Worm (Caenorhabditis elegans) whole organism, L1 larva: Measurements from ENCODE around the gene C55A6.1.
A peak's percentile ranks its signal among the peaks of the same experiment; 100 is the strongest.

Experiments
- C04F5.9 ChIP-seq: sonication (generic microtip); optimal IDR thresholded peaks from 2 replicates; lab custom pipeline; 2016; ENCODE audit warnings: missing genetic modification characterization, missing compliant biosample characterization
- C16A3.4 ChIP-seq: fragments of 150-350 bp; optimal IDR thresholded peaks from 2 replicates; lab custom pipeline; 2014; ENCODE audit warnings: missing biosample characterization, missing genetic modification characterization
- C34B4.2 ChIP-seq: sonication (generic microtip); optimal IDR thresholded peaks from 2 replicates; lab custom pipeline; 2017; ENCODE audit warnings: mild to moderate bottlenecking, missing genetic modification characterization, missing compliant biosample characterization
- F16B12.6 ChIP-seq: fragments of 150-350 bp; optimal IDR thresholded peaks from 2 replicates; lab custom pipeline; 2014; ENCODE audit warnings: missing biosample characterization, missing genetic modification characterization
- Y116A8C.19 ChIP-seq: sonication (generic microtip); optimal IDR thresholded peaks from 2 replicates; lab custom pipeline; 2016; ENCODE audit warnings: missing compliant biosample characterization, missing genetic modification characterization, borderline replicate concordance
- aha-1 ChIP-seq: fragments of 150-350 bp; optimal IDR thresholded peaks from 2 replicates; lab custom pipeline; 2014; ENCODE audit warnings: missing biosample characterization, missing genetic modification characterization
- ama-1 ChIP-seq: fragments of 150-350 bp; optimal IDR thresholded peaks from 2 replicates; lab custom pipeline; 2014
- blmp-1 ChIP-seq: fragments of 150-350 bp; optimal IDR thresholded peaks from 2 replicates; lab custom pipeline; 2014; ENCODE audit warnings: missing biosample characterization, missing genetic modification characterization
- ceh-63 ChIP-seq: fragments of 200-800 bp; sonication (Bioruptor generic); optimal IDR thresholded peaks from 2 replicates; lab custom pipeline; 2018; ENCODE audit warnings: mild to moderate bottlenecking, missing genetic modification characterization, missing compliant biosample characterization
- ceh-8 ChIP-seq: fragments of 200-800 bp; sonication (Bioruptor generic); optimal IDR thresholded peaks from 2 replicates; lab custom pipeline; 2018; ENCODE audit warnings: mild to moderate bottlenecking, missing genetic modification characterization, moderate library complexity, missing compliant biosample characterization
- ceh-82 ChIP-seq, 3 experiments: fragments of 150-350 bp in 1 of 3; sonication (generic microtip) in 2 of 3; optimal IDR thresholded peaks; 2 replicates each; lab custom pipeline; 2014 to 2017; ENCODE audit warnings: missing biosample characterization in 3 of 3, missing genetic modification characterization in 3 of 3
- ceh-88 ChIP-seq: fragments of 200-800 bp; sonication (Bioruptor generic); IDR thresholded peaks from 2 replicates; pipeline ENCODE4 v1.3.6; 2022; ENCODE audit warnings: missing genetic modification characterization, missing compliant biosample characterization
- ceh-90 ChIP-seq: sonication (generic microtip); optimal IDR thresholded peaks from 2 replicates; lab custom pipeline; 2016; ENCODE audit warnings: missing genetic modification characterization, missing compliant biosample characterization
- dpl-1 ChIP-seq, 3 experiments: fragments of 150-350 bp in 2 of 3; sonication (generic microtip) in 1 of 3; optimal IDR thresholded peaks; 2 replicates each; lab custom pipeline; 2014 to 2017; ENCODE audit warnings: missing biosample characterization in 3 of 3, missing genetic modification characterization in 3 of 3, missing genetic modification reagents in 3 of 3
- efl-1 ChIP-seq, 4 experiments: fragments of 150-350 bp; optimal IDR thresholded peaks in 3 of 4; peaks in 1 of 4; 1 replicate in 1 of 4; 2 replicates in 3 of 4; lab custom pipeline; 2014; ENCODE audit warnings: missing biosample characterization in 2 of 4, missing genetic modification characterization in 2 of 4, missing genetic modification reagents in 2 of 4
- efl-3 ChIP-seq: fragments of 200-800 bp; sonication (Bioruptor generic); optimal IDR thresholded peaks from 2 replicates; lab custom pipeline; 2018; ENCODE audit warnings: mild to moderate bottlenecking, missing genetic modification characterization, missing compliant biosample characterization
- egl-13 ChIP-seq: sonication (generic microtip); optimal IDR thresholded peaks from 2 replicates; lab custom pipeline; 2016; ENCODE audit warnings: missing genotype, missing genetic modification reagents, missing genetic modification characterization, missing compliant biosample characterization
- egl-27 ChIP-seq, 2 experiments: fragments of 150-350 bp in 1 of 2; sonication (generic microtip); optimal IDR thresholded peaks; 3 replicates each; lab custom pipeline; 2017 to 2018; ENCODE audit warnings: missing biosample characterization in 2 of 2, missing genetic modification characterization in 2 of 2, missing genetic modification reagents in 2 of 2
- ets-5 ChIP-seq: fragments of 200-800 bp; sonication (Bioruptor generic); IDR thresholded peaks from 2 replicates; pipeline ENCODE4 v1.3.6; 2022; ENCODE audit warnings: missing genetic modification characterization, missing compliant biosample characterization
- fkh-10 ChIP-seq: sonication (generic microtip); optimal IDR thresholded peaks from 2 replicates; lab custom pipeline; 2017; ENCODE audit warnings: missing biosample characterization, missing genetic modification reagents, missing genetic modification characterization
- fkh-8 ChIP-seq: sonication (generic microtip); optimal IDR thresholded peaks from 2 replicates; lab custom pipeline; 2016; ENCODE audit warnings: mild to moderate bottlenecking, missing genetic modification characterization, missing compliant biosample characterization
- fos-1 ChIP-seq: fragments of 150-350 bp; optimal IDR thresholded peaks from 2 replicates; lab custom pipeline; 2014; ENCODE audit warnings: missing biosample characterization, missing genetic modification characterization
- grh-1 ChIP-seq: fragments of 200-800 bp; sonication (Bioruptor generic); IDR thresholded peaks from 2 replicates; pipeline ENCODE4 v1.3.6; 2022; ENCODE audit warnings: missing genetic modification reagents, missing genetic modification characterization, missing compliant biosample characterization
- hlh-17 ChIP-seq: fragments of 200-800 bp; sonication (Bioruptor generic); optimal IDR thresholded peaks from 2 replicates; lab custom pipeline; 2018; ENCODE audit warnings: missing genetic modification characterization, mild to moderate bottlenecking, missing compliant biosample characterization, moderate library complexity, borderline replicate concordance
- hlh-4 ChIP-seq: sonication (generic microtip); optimal IDR thresholded peaks from 2 replicates; lab custom pipeline; 2016; ENCODE audit warnings: mild to moderate bottlenecking, missing genetic modification characterization, missing compliant biosample characterization
- irx-1 ChIP-seq: sonication (generic microtip); optimal IDR thresholded peaks from 2 replicates; lab custom pipeline; 2016; ENCODE audit warnings: missing genetic modification characterization, missing compliant biosample characterization
- isw-1 ChIP-seq: fragments of 200-800 bp; sonication (Bioruptor generic); IDR thresholded peaks from 2 replicates; pipeline ENCODE4 v1.3.6; 2022; ENCODE audit warnings: missing genetic modification characterization, missing compliant biosample characterization
- jun-1 ChIP-seq: fragments of 150-350 bp; optimal IDR thresholded peaks from 2 replicates; lab custom pipeline; 2014; ENCODE audit warnings: missing biosample characterization, missing genetic modification reagents, missing genetic modification characterization
- lin-14 ChIP-seq: fragments of 200-800 bp; sonication (Bioruptor generic); optimal IDR thresholded peaks from 2 replicates; lab custom pipeline; 2018; ENCODE audit warnings: mild to moderate bottlenecking, missing genetic modification characterization, moderate library complexity, missing compliant biosample characterization
- lin-15B ChIP-seq: fragments of 150-350 bp; sonication (generic microtip); optimal IDR thresholded peaks from 3 replicates; lab custom pipeline; 2014; ENCODE audit warnings: missing biosample characterization, missing genetic modification characterization
- lin-39 ChIP-seq: fragments of 150-350 bp; optimal IDR thresholded peaks from 2 replicates; lab custom pipeline; 2014; ENCODE audit warnings: missing biosample characterization, missing genetic modification reagents, missing genetic modification characterization
- lir-3 ChIP-seq: sonication (generic microtip); optimal IDR thresholded peaks from 2 replicates; lab custom pipeline; 2016; ENCODE audit warnings: mild to moderate bottlenecking, missing genetic modification characterization, moderate library complexity, missing compliant biosample characterization; ENCODE audit not compliant: poor library complexity
- lsy-2 ChIP-seq, 2 experiments: fragments of 150-350 bp; optimal IDR thresholded peaks; 2 replicates each; lab custom pipeline; 2014; ENCODE audit warnings: missing biosample characterization in 2 of 2, missing genetic modification characterization in 2 of 2
- mdl-1 ChIP-seq, 2 experiments: fragments of 150-350 bp; optimal IDR thresholded peaks; 2 replicates each; lab custom pipeline; 2014 to 2017; ENCODE audit warnings: missing biosample characterization in 2 of 2, missing genetic modification characterization in 2 of 2, inconsistent platforms in 1 of 2
- mep-1 ChIP-seq: fragments of 150-350 bp; optimal IDR thresholded peaks from 2 replicates; lab custom pipeline; 2014; ENCODE audit warnings: missing biosample characterization, missing genetic modification characterization
- nhr-12 ChIP-seq: sonication (generic microtip); optimal IDR thresholded peaks from 2 replicates; lab custom pipeline; 2017; ENCODE audit warnings: missing biosample characterization, missing genetic modification characterization
- nhr-19 ChIP-seq: fragments of 200-800 bp; sonication (Bioruptor generic); conservative IDR thresholded peaks from 2 replicates; pipeline ENCODE4 v1.3.6; 2022; ENCODE audit warnings: missing genetic modification characterization, missing compliant biosample characterization
- nhr-47 ChIP-seq: sonication (generic microtip); optimal IDR thresholded peaks from 2 replicates; lab custom pipeline; 2016; ENCODE audit warnings: mild to moderate bottlenecking, missing genetic modification characterization, moderate library complexity, missing compliant biosample characterization
- nhr-71 ChIP-seq: sonication (generic microtip); optimal IDR thresholded peaks from 2 replicates; lab custom pipeline; 2016; ENCODE audit warnings: mild to moderate bottlenecking, missing genetic modification characterization, moderate library complexity, missing compliant biosample characterization
- nhr-85 ChIP-seq: sonication (generic microtip); peaks from one replicate; lab custom pipeline; 2016; ENCODE audit warnings: missing genetic modification characterization, inconsistent platforms, missing compliant biosample characterization
- nhr-90 ChIP-seq: sonication (generic microtip); optimal IDR thresholded peaks from 2 replicates; lab custom pipeline; 2016; ENCODE audit warnings: mild to moderate bottlenecking, missing genetic modification characterization, missing compliant biosample characterization; ENCODE audit not compliant: poor library complexity
- pax-3 ChIP-seq: fragments of 200-800 bp; sonication (Bioruptor generic); optimal IDR thresholded peaks from 2 replicates; lab custom pipeline; 2018; ENCODE audit warnings: mild to moderate bottlenecking, missing genetic modification characterization, moderate library complexity, missing compliant biosample characterization
- skn-1 ChIP-seq: fragments of 150-350 bp; optimal IDR thresholded peaks from 2 replicates; lab custom pipeline; 2014; ENCODE audit warnings: missing biosample characterization, missing genetic modification characterization
- snpc-4 ChIP-seq: fragments of 150-350 bp; optimal IDR thresholded peaks from 2 replicates; lab custom pipeline; 2014; ENCODE audit warnings: missing biosample characterization, missing genetic modification characterization
- sox-4 ChIP-seq: sonication (generic microtip); optimal IDR thresholded peaks from 2 replicates; lab custom pipeline; 2016; ENCODE audit warnings: missing genetic modification characterization, missing compliant biosample characterization
- sptf-1 ChIP-seq: fragments of 150-350 bp; optimal IDR thresholded peaks from 2 replicates; lab custom pipeline; 2014; ENCODE audit warnings: missing biosample characterization, missing genetic modification characterization
- tbx-2 ChIP-seq: sonication (generic microtip); optimal IDR thresholded peaks from 2 replicates; lab custom pipeline; 2016; ENCODE audit warnings: missing genetic modification characterization, missing compliant biosample characterization
- unc-130 ChIP-seq: fragments of 150-350 bp; optimal IDR thresholded peaks from 2 replicates; lab custom pipeline; 2017; ENCODE audit warnings: missing biosample characterization, missing genetic modification characterization, inconsistent platforms
- unc-30 ChIP-seq: sonication (generic microtip); optimal IDR thresholded peaks from 2 replicates; lab custom pipeline; 2017; ENCODE audit warnings: missing biosample characterization, missing genetic modification characterization
- unc-62 ChIP-seq: fragments of 150-350 bp; optimal IDR thresholded peaks from 2 replicates; lab custom pipeline; 2014; ENCODE audit warnings: missing biosample characterization, missing genetic modification reagents, missing genetic modification characterization
- zip-4 ChIP-seq: fragments of 200-800 bp; sonication (Bioruptor generic); optimal IDR thresholded peaks from 2 replicates; lab custom pipeline; 2018; ENCODE audit warnings: mild to moderate bottlenecking, missing genetic modification characterization, moderate library complexity, missing compliant biosample characterization
- ztf-4 ChIP-seq: fragments of 150-350 bp; optimal IDR thresholded peaks from 2 replicates; lab custom pipeline; 2014; ENCODE audit warnings: missing biosample characterization, missing genetic modification characterization

The C55A6.1 gene

DNA sequence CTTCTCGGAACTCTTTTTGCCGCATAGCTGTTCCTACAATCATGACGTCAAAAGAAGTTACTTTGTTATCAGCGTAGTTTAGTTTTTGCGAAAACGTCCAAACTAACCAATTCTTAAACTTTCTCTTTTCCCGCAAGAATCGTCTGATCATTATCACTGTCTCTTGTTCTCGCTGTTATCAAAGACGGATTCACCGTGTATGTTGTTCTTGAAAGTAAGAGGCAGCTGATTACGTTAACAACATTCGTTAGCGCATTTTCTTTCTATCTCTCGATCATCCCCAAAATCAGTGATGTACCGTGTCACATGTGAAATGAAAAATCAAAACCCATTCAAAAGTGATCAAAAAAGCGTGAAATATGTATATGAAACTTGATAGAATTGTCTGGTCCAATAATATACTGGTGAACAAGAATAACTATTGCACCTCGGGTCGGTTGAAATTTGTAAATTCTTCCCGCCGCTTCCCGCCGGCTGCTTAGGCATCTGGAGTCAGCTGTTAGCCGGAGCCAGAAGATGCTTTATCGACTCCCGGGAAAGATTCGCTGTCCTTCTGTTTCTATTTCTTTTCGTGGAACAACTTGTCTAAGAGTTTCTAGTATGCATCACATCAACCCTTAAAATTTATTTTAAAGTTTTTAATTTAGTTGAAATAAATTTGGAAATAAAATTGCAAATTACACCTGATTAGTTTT, 29.9 kb upstream of the C55A6.1 start:
- TF ChIP-seq lin-15B (tag; lab: Kevin White, UChicago) = no peak
- no peak for TF ChIP-seq ceh-90
- TF ChIP-seq tbx-2 (tag; lab: Kevin White, UChicago) = no peak
- TF ChIP-seq sptf-1 (tag; lab: Kevin White, UChicago) = no peak
- TF ChIP-seq efl-3 = no peak
- TF ChIP-seq nhr-71 (tag; lab: Kevin White, UChicago) = peak; percentile 68
- TF ChIP-seq irx-1 (tag; lab: Kevin White, UChicago) = no peak
- TF ChIP-seq lsy-2 (tag; optimal IDR thresholded peaks at IDR 0.05; lab: Kevin White, UChicago) = peak in 1 of 2 experiments; percentile 43
- peak; percentile 14 for TF ChIP-seq nhr-19
- TF ChIP-seq snpc-4 = no peak
- TF ChIP-seq ceh-88 = no peak
- TF ChIP-seq nhr-47 (tag; lab: Kevin White, UChicago) = no peak
- TF ChIP-seq C04F5.9 = no peak
- TF ChIP-seq fkh-8 (tag; lab: Kevin White, UChicago) = no peak
- peak; percentile 11 for TF ChIP-seq mep-1
- no peak for TF ChIP-seq lir-3 (tag; lab: Kevin White, UChicago)
- no peak for TF ChIP-seq unc-62 (GFP tag; lab: Kevin White, UChicago)
- TF ChIP-seq nhr-12 (tag; lab: Kevin White, UChicago) = no peak
- TF ChIP-seq hlh-17 = no peak
- TF ChIP-seq jun-1 = peak; percentile 11
- no peak for TF ChIP-seq ets-5 (GFP tag; lab: Robert Waterston, UW)
- TF ChIP-seq Y116A8C.19 (tag; lab: Kevin White, UChicago) = no peak
- TF ChIP-seq lin-14 (GFP tag; lab: Kevin White, UChicago) = peak; percentile 72
- peak in 1 of 3 experiments; percentile 28 for TF ChIP-seq dpl-1 (GFP tag; optimal IDR thresholded peaks at IDR 0.05; lab: Kevin White, UChicago)
- no peak for TF ChIP-seq C34B4.2 (tag; lab: Kevin White, UChicago)
- no peak for TF ChIP-seq fos-1 (tag; lab: Kevin White, UChicago)
- no peak for TF ChIP-seq lin-39 (tag; lab: Kevin White, UChicago)
- TF ChIP-seq nhr-90 (tag; lab: Kevin White, UChicago) = peak; percentile 51
- TF ChIP-seq efl-1 (optimal IDR thresholded peaks at IDR 0.05; lab: Kevin White, UChicago) = no peak
- peak in 1 of 2 experiments; percentile 78 for TF ChIP-seq efl-1 (GFP tag; optimal IDR thresholded peaks at IDR 0.05 in 1 of 2; lab: Kevin White, UChicago)
- no peak for TF ChIP-seq pax-3 (tag; lab: Kevin White, UChicago)
- TF ChIP-seq ceh-63 (GFP tag; lab: Kevin White, UChicago) = no peak
- peak; percentile 6 for TF ChIP-seq unc-130 (tag; lab: Kevin White, UChicago)
- TF ChIP-seq mdl-1 (tag; optimal IDR thresholded peaks at IDR 0.05; lab: Kevin White, UChicago) = peak in 1 of 2 experiments; percentile 60
- TF ChIP-seq egl-27 (tag; optimal IDR thresholded peaks at IDR 0.05; lab: Kevin White, UChicago) = no peak
- no peak for TF ChIP-seq aha-1 (tag; lab: Kevin White, UChicago)
- TF ChIP-seq sox-4 = no peak
- peak; percentile 10; the same call in 1 of the 2 replicates for TF ChIP-seq grh-1
- TF ChIP-seq fkh-10 (GFP tag; lab: Kevin White, UChicago) = no peak
- peak; percentile 99 for TF ChIP-seq blmp-1
- no peak for TF ChIP-seq F16B12.6
- peak; percentile 65 for TF ChIP-seq ama-1 (lab: Kevin White, UChicago)
- no peak for TF ChIP-seq ceh-82 (tag; optimal IDR thresholded peaks at IDR 0.05; lab: Kevin White, UChicago)
- peak; percentile 13 for TF ChIP-seq C16A3.4 (tag; lab: Kevin White, UChicago)
- no peak for TF ChIP-seq unc-30 (tag; lab: Kevin White, UChicago)
- peak; percentile 81 for TF ChIP-seq nhr-85 (tag; lab: Kevin White, UChicago)
- TF ChIP-seq ceh-8 (GFP tag; lab: Kevin White, UChicago) = no peak
- TF ChIP-seq ztf-4 (tag; lab: Kevin White, UChicago) = no peak
- TF ChIP-seq egl-13 (tag; lab: Kevin White, UChicago) = no peak
- TF ChIP-seq isw-1 (GFP tag; lab: Robert Waterston, UW) = no peak
- TF ChIP-seq skn-1 (tag; lab: Kevin White, UChicago) = no peak
- no peak for TF ChIP-seq hlh-4 (tag; lab: Kevin White, UChicago)
- TF ChIP-seq zip-4 (GFP tag; lab: Kevin White, UChicago) = no peak
